Worm (Caenorhabditis elegans): ENCODE results near the gene ZK662.6.

ZK662.6 gene

ce11 chrX:15766147-15766546, 47.7 kb downstream of the ZK662.6 start, which contains the start of gene bus-17:
Gene bus-17, minus strand, starts transcription at chrX:15766354.
- TF ChIP-seq ztf-23 (GFP tag; IDR thresholded peaks at IDR 0.05), result no peak
- TF ChIP-seq tab-1 (GFP tag; IDR thresholded peaks at IDR 0.05), result no peak
- no peak for TF ChIP-seq flt-1 (GFP tag; IDR thresholded peaks at IDR 0.05)
- TF ChIP-seq med-1 (GFP tag; optimal IDR thresholded peaks at IDR 0.05; ENCODE audit: insufficient read depth), result no peak
- TF ChIP-seq klf-2 (GFP tag; conservative IDR thresholded peaks at IDR 0.05), result no peak
- TF ChIP-seq T22C8.4 (GFP tag; IDR thresholded peaks at IDR 0.05), result no peak
- no peak for TF ChIP-seq ztf-29 (GFP tag; IDR thresholded peaks at IDR 0.05)
- no peak for TF ChIP-seq ref-1 (GFP tag; conservative IDR thresholded peaks at IDR 0.05)
- TF ChIP-seq cog-1 (tag; optimal IDR thresholded peaks at IDR 0.05), result no peak

ce11 chrX:15766861-15767260, 48.4 kb downstream of the ZK662.6 start:
- no peak for TF ChIP-seq ztf-23 (GFP tag; IDR thresholded peaks at IDR 0.05)
- TF ChIP-seq T22C8.4 (GFP tag; IDR thresholded peaks at IDR 0.05), result no peak
- no peak for TF ChIP-seq med-1 (GFP tag; optimal IDR thresholded peaks at IDR 0.05; ENCODE audit: insufficient read depth)
- no peak for TF ChIP-seq ztf-29 (GFP tag; IDR thresholded peaks at IDR 0.05)
- TF ChIP-seq ref-1 (GFP tag; conservative IDR thresholded peaks at IDR 0.05), result no peak
- TF ChIP-seq klf-2 (GFP tag; conservative IDR thresholded peaks at IDR 0.05), result no peak
- no peak for TF ChIP-seq cog-1 (tag; optimal IDR thresholded peaks at IDR 0.05)
- no peak for TF ChIP-seq flt-1 (GFP tag; IDR thresholded peaks at IDR 0.05)
- TF ChIP-seq tab-1 (GFP tag; IDR thresholded peaks at IDR 0.05), result no peak

DNA sequence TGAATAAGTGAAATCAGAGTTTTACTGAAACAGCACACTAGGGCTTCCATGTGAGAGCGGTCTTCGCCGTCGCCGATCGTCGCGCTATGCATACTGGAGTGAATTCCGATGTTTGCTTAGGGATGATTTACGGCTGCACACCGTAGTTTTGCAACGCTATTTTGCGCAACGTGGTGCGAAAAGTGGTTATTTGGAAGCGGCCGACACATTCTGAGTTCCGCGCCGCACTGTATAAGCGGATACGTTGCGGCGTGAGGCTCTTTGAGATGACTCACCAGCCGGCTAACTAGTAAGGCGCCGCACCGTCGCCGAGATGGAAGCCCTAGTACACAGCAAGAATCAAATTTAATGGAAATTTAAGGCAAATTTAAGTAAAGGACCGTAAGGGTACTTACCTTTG, 50.1 kb downstream of the ZK662.6 start:
- TF ChIP-seq T22C8.4 (GFP tag; IDR thresholded peaks at IDR 0.05), result no peak
- no peak for TF ChIP-seq ztf-23 (GFP tag; IDR thresholded peaks at IDR 0.05)
- TF ChIP-seq ref-1 (GFP tag; conservative IDR thresholded peaks at IDR 0.05), result no peak
